Worm (Caenorhabditis elegans) whole organism, L4 larva: Measurements from ENCODE around the gene C31E10.6.
A peak's percentile ranks its signal among the peaks of the same experiment; 100 is the strongest.

Experiments
- D1046.2 ChIP-seq: fragments of 200-800 bp; sonication (Bioruptor generic); IDR thresholded peaks from 2 replicates; pipeline ENCODE4 v1.3.6; 2022; ENCODE audit warnings: missing genetic modification characterization, missing compliant biosample characterization
- F26F4.8 ChIP-seq: fragments of 200-800 bp; sonication (Bioruptor generic); conservative IDR thresholded peaks from 2 replicates; pipeline ENCODE4 v1.3.6; 2022; ENCODE audit warnings: missing genetic modification characterization, missing compliant biosample characterization
- F37D6.2 ChIP-seq: sonication (generic microtip); optimal IDR thresholded peaks from 2 replicates; lab custom pipeline; 2016; ENCODE audit warnings: mild to moderate bottlenecking, missing genetic modification characterization, missing compliant biosample characterization
- Y75B8A.6 ChIP-seq: fragments of 200-800 bp; sonication (Bioruptor generic); IDR thresholded peaks from 2 replicates; pipeline ENCODE4 v1.3.6; 2022; ENCODE audit warnings: missing genetic modification reagents, missing genetic modification characterization, missing compliant biosample characterization
- ceh-20 ChIP-seq: fragments of 200-800 bp; sonication (Bioruptor generic); IDR thresholded peaks from 2 replicates; pipeline ENCODE4 v1.3.6; 2022; ENCODE audit warnings: missing genetic modification reagents, missing genetic modification characterization, missing compliant biosample characterization
- ceh-28 ChIP-seq: fragments of 150-350 bp; optimal IDR thresholded peaks from 2 replicates; lab custom pipeline; 2014; ENCODE audit warnings: missing biosample characterization, missing genetic modification reagents, missing genetic modification characterization
- ceh-32 ChIP-seq: sonication (generic microtip); optimal IDR thresholded peaks from 2 replicates; lab custom pipeline; 2016; ENCODE audit warnings: mild to moderate bottlenecking, missing genetic modification characterization, missing compliant biosample characterization; ENCODE audit not compliant: poor library complexity
- ceh-44 ChIP-seq: fragments of 200-800 bp; sonication (Bioruptor generic); IDR thresholded peaks from 2 replicates; pipeline ENCODE4 v1.3.6; 2022; ENCODE audit warnings: missing genetic modification reagents, missing genetic modification characterization, missing compliant biosample characterization
- ceh-82 ChIP-seq: sonication (generic microtip); optimal IDR thresholded peaks from 2 replicates; lab custom pipeline; 2017; ENCODE audit warnings: missing biosample characterization, missing genetic modification characterization
- ctbp-1 ChIP-seq: fragments of 200-800 bp; sonication (Bioruptor generic); IDR thresholded peaks from 2 replicates; pipeline ENCODE4 v1.3.6; 2022; ENCODE audit warnings: missing genetic modification reagents, missing genetic modification characterization, missing compliant biosample characterization
- daf-16 ChIP-seq, 3 experiments: sonication (generic microtip); optimal IDR thresholded peaks; 2 replicates each; lab custom pipeline; 2016 to 2017; ENCODE audit warnings: missing genetic modification characterization in 3 of 3, missing genetic modification reagents in 3 of 3, mild to moderate bottlenecking in 2 of 3, missing compliant biosample characterization in 2 of 3, missing biosample characterization in 1 of 3, moderate library complexity in 1 of 3
- dmd-9 ChIP-seq: fragments of 200-800 bp; sonication (Bioruptor generic); IDR thresholded peaks from 2 replicates; pipeline ENCODE4 v1.3.6; 2022; ENCODE audit warnings: missing genetic modification reagents, missing genetic modification characterization, missing compliant biosample characterization
- dve-1 ChIP-seq: sonication (generic microtip); optimal IDR thresholded peaks from 2 replicates; lab custom pipeline; 2017; ENCODE audit warnings: antibody characterized with exemption, mild to moderate bottlenecking, missing genetic modification characterization, missing compliant biosample characterization; ENCODE audit not compliant: insufficient read depth
- egl-43 ChIP-seq: fragments of 200-800 bp; sonication (Bioruptor generic); IDR thresholded peaks from 2 replicates; pipeline ENCODE4 v1.3.6; 2022; ENCODE audit warnings: missing genetic modification reagents, missing genetic modification characterization, missing compliant biosample characterization
- fkh-10 ChIP-seq: fragments of 150-350 bp; optimal IDR thresholded peaks from 2 replicates; lab custom pipeline; 2014; ENCODE audit warnings: missing biosample characterization, missing genetic modification reagents, missing genetic modification characterization
- fos-1 ChIP-seq: fragments of 150-350 bp; optimal IDR thresholded peaks from 2 replicates; lab custom pipeline; 2014; ENCODE audit warnings: missing biosample characterization, missing genetic modification characterization
- gei-8 ChIP-seq: fragments of 200-800 bp; sonication (Bioruptor generic); optimal IDR thresholded peaks from 2 replicates; lab custom pipeline; 2018; ENCODE audit warnings: mild to moderate bottlenecking, missing genetic modification characterization, missing compliant biosample characterization
- hlh-11 ChIP-seq: fragments of 200-800 bp; sonication (Bioruptor generic); optimal IDR thresholded peaks from 2 replicates; lab custom pipeline; 2018; ENCODE audit warnings: mild to moderate bottlenecking, missing genetic modification characterization, missing compliant biosample characterization
- hmg-1.1 ChIP-seq: fragments of 200-800 bp; sonication (Bioruptor generic); IDR thresholded peaks from 2 replicates; pipeline ENCODE4 v1.3.6; 2022; ENCODE audit warnings: missing genetic modification reagents, missing genetic modification characterization, missing compliant biosample characterization
- lim-7 ChIP-seq: fragments of 200-800 bp; sonication (Bioruptor generic); IDR thresholded peaks from 2 replicates; pipeline ENCODE4 v1.3.6; 2022; ENCODE audit warnings: missing genetic modification characterization, missing compliant biosample characterization
- lin-15B ChIP-seq: fragments of 150-350 bp; sonication (generic microtip); optimal IDR thresholded peaks from 3 replicates; lab custom pipeline; 2014; ENCODE audit warnings: missing biosample characterization, missing genetic modification characterization
- lin-38 ChIP-seq: fragments of 200-800 bp; sonication (Bioruptor generic); IDR thresholded peaks from 2 replicates; pipeline ENCODE4 v1.3.6; 2022; ENCODE audit warnings: missing genetic modification reagents, missing genetic modification characterization, missing compliant biosample characterization
- lin-39 ChIP-seq: fragments of 150-350 bp; optimal IDR thresholded peaks from 2 replicates; lab custom pipeline; 2014; ENCODE audit warnings: missing biosample characterization, missing genetic modification reagents, missing genetic modification characterization
- lir-3 ChIP-seq: sonication (generic microtip); optimal IDR thresholded peaks from 2 replicates; lab custom pipeline; 2016; ENCODE audit warnings: mild to moderate bottlenecking, missing genetic modification characterization, missing compliant biosample characterization
- lsy-2 ChIP-seq, 2 experiments: fragments of 150-350 bp in 1 of 2; sonication (generic microtip) in 1 of 2; optimal IDR thresholded peaks; 2 replicates each; lab custom pipeline; 2014 to 2017; ENCODE audit warnings: missing biosample characterization in 2 of 2, missing genetic modification characterization in 2 of 2
- mdl-1 ChIP-seq, 2 experiments: fragments of 150-350 bp in 1 of 2; sonication (generic microtip) in 1 of 2; optimal IDR thresholded peaks; 2 replicates each; lab custom pipeline; 2014 to 2017; ENCODE audit warnings: missing biosample characterization in 2 of 2, missing genetic modification characterization in 2 of 2
- mdt-29 ChIP-seq: fragments of 200-800 bp; sonication (Bioruptor generic); IDR thresholded peaks from 2 replicates; pipeline ENCODE4 v1.3.6; 2022; ENCODE audit warnings: missing genetic modification reagents, missing genetic modification characterization, missing compliant biosample characterization
- mep-1 ChIP-seq: fragments of 150-350 bp; sonication (generic microtip); optimal IDR thresholded peaks from 3 replicates; lab custom pipeline; 2014; ENCODE audit warnings: missing biosample characterization, missing genetic modification characterization
- mes-2 ChIP-seq: sonication (generic microtip); optimal IDR thresholded peaks from 2 replicates; lab custom pipeline; 2016; ENCODE audit warnings: missing genotype, mild to moderate bottlenecking, missing genetic modification characterization, missing compliant biosample characterization; ENCODE audit not compliant: poor library complexity, severe bottlenecking
- mxl-2 ChIP-seq: fragments of 200-800 bp; sonication (Bioruptor generic); conservative IDR thresholded peaks from 2 replicates; pipeline ENCODE4 v1.3.6; 2022; ENCODE audit warnings: missing genetic modification reagents, missing genetic modification characterization, missing compliant biosample characterization
- mxl-3 ChIP-seq: fragments of 200-800 bp; sonication (Bioruptor generic); optimal IDR thresholded peaks from 2 replicates; lab custom pipeline; 2018; ENCODE audit warnings: mild to moderate bottlenecking, missing genetic modification characterization, missing compliant biosample characterization
- nhr-111 ChIP-seq: fragments of 200-800 bp; sonication (Bioruptor generic); optimal IDR thresholded peaks from 2 replicates; lab custom pipeline; 2018; ENCODE audit warnings: mild to moderate bottlenecking, missing genetic modification characterization, missing compliant biosample characterization
- nhr-28 ChIP-seq: fragments of 150-350 bp; optimal IDR thresholded peaks from 2 replicates; lab custom pipeline; 2014; ENCODE audit warnings: missing biosample characterization, missing genetic modification characterization
- nhr-76 ChIP-seq: fragments of 150-350 bp; optimal IDR thresholded peaks from 2 replicates; lab custom pipeline; 2014; ENCODE audit warnings: missing biosample characterization, missing genetic modification characterization
- pha-4 ChIP-seq, 2 experiments: fragments of 150-350 bp in 1 of 2; fragments of 200-800 bp in 1 of 2; sonication (Bioruptor generic) in 1 of 2; IDR thresholded peaks in 1 of 2; optimal IDR thresholded peaks in 1 of 2; 2 replicates each; pipeline versions ENCODE4 v1.3.6 to Lab custom; 2014 to 2022; ENCODE audit warnings: missing genetic modification characterization in 2 of 2, missing genetic modification reagents in 2 of 2, missing biosample characterization in 1 of 2, missing compliant biosample characterization in 1 of 2
- php-3 ChIP-seq: fragments of 200-800 bp; sonication (Bioruptor generic); IDR thresholded peaks from 2 replicates; pipeline ENCODE4 v1.3.6; 2022; ENCODE audit warnings: missing genetic modification reagents, missing genetic modification characterization, missing compliant biosample characterization
- rbr-2 ChIP-seq: sonication (generic microtip); optimal IDR thresholded peaks from 2 replicates; lab custom pipeline; 2016; ENCODE audit warnings: missing genotype, missing genetic modification characterization, missing compliant biosample characterization
- set-16 ChIP-seq: fragments of 200-800 bp; sonication (Bioruptor generic); IDR thresholded peaks from 2 replicates; pipeline ENCODE4 v1.3.6; 2022; ENCODE audit warnings: missing genetic modification reagents, missing genetic modification characterization, missing compliant biosample characterization
- skn-1 ChIP-seq: fragments of 150-350 bp; optimal IDR thresholded peaks from 2 replicates; lab custom pipeline; 2014; ENCODE audit warnings: missing biosample characterization, missing genetic modification characterization
- spr-1 ChIP-seq: sonication (generic microtip); optimal IDR thresholded peaks from 2 replicates; lab custom pipeline; 2016; ENCODE audit warnings: mild to moderate bottlenecking, missing genetic modification characterization, missing compliant biosample characterization
- unc-39 ChIP-seq: sonication (generic microtip); optimal IDR thresholded peaks from 2 replicates; lab custom pipeline; 2017; ENCODE audit warnings: missing biosample characterization, missing genetic modification characterization
- unc-62 ChIP-seq, 3 experiments: fragments of 150-350 bp in 1 of 3; sonication (generic microtip); optimal IDR thresholded peaks in 2 of 3; peaks in 1 of 3; 1 replicate in 1 of 3; 2 replicates in 2 of 3; lab custom pipeline; 2014 to 2017; ENCODE audit warnings: missing biosample characterization in 3 of 3, missing genetic modification characterization in 3 of 3, missing genetic modification reagents in 3 of 3, missing genotype in 1 of 3
- vab-7 ChIP-seq: fragments of 200-800 bp; sonication (Bioruptor generic); IDR thresholded peaks from 2 replicates; pipeline ENCODE4 v1.3.6; 2022; ENCODE audit warnings: missing genetic modification reagents, missing genetic modification characterization, missing compliant biosample characterization
- zag-1 ChIP-seq: fragments of 150-350 bp; optimal IDR thresholded peaks from 2 replicates; lab custom pipeline; 2014; ENCODE audit warnings: missing biosample characterization, missing genetic modification characterization
- ztf-11 ChIP-seq: fragments of 150-350 bp; optimal IDR thresholded peaks from 2 replicates; lab custom pipeline; 2014; ENCODE audit warnings: missing biosample characterization, missing genetic modification characterization

The C31E10.6 gene

DNA sequence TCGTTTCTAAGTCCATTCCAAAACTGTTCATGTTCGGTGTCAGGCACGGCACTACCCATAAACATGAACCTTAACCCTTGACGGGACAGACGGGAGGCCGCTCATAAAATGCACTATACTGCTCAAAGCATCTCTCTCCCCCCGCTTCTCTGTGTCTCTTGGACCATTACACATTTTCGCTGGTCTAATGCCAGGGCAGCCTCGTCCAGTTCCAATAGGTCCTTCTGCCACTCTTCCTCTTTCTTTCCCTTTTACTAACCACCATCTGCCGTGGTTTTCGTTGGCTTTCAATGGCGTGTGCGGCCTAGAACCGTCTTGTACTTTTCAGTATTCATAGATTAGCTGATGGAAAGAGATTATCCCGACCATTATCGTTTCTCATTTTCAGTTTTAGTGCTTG is 48.0 kb upstream of the C31E10.6 start:
- TF ChIP-seq D1046.2 (GFP tag; lab: Robert Waterston, UW): no peak
- no peak for TF ChIP-seq ctbp-1
- TF ChIP-seq ceh-20 (GFP tag; lab: Robert Waterston, UW): no peak
- TF ChIP-seq lsy-2 (tag; optimal IDR thresholded peaks at IDR 0.05; lab: Kevin White, UChicago): no peak
- no peak for TF ChIP-seq ceh-82
- TF ChIP-seq skn-1 (tag; lab: Kevin White, UChicago): no peak
- TF ChIP-seq F26F4.8: no peak
- TF ChIP-seq mes-2 (tag; lab: Kevin White, UChicago): peak; percentile 14
- no peak for TF ChIP-seq set-16 (GFP tag; lab: Robert Waterston, UW)
- TF ChIP-seq nhr-76 (tag; lab: Kevin White, UChicago): no peak
- TF ChIP-seq F37D6.2 (tag; lab: Kevin White, UChicago): no peak
- no peak for TF ChIP-seq fos-1
- TF ChIP-seq lin-15B (tag; lab: Kevin White, UChicago): no peak
- TF ChIP-seq unc-39 (tag; lab: Kevin White, UChicago): no peak
- TF ChIP-seq vab-7: no peak
- no peak for TF ChIP-seq mdt-29 (GFP tag; lab: Robert Waterston, UW)
- TF ChIP-seq egl-43 (GFP tag; lab: Robert Waterston, UW): peak; percentile 65
- no peak for TF ChIP-seq ceh-32
- TF ChIP-seq php-3 (GFP tag; lab: Robert Waterston, UW): 0 out of 2 replicates have a peak, but pooled peaks have one; percentile 34
- peak; percentile 47; the same call in 1 of the 2 replicates for TF ChIP-seq hmg-1.1 (GFP tag; lab: Robert Waterston, UW)
- TF ChIP-seq ceh-28: no peak
- no peak for TF ChIP-seq ceh-44 (GFP tag; lab: Robert Waterston, UW)
- no peak for TF ChIP-seq lin-39
- no peak for TF ChIP-seq lin-38 (GFP tag; lab: Robert Waterston, UW)
- TF ChIP-seq unc-62 (GFP tag; optimal IDR thresholded peaks at IDR 0.05 in 1 of 2; lab: Kevin White, UChicago): peak in 1 of 2 experiments; percentile 72
- TF ChIP-seq unc-62 (tag; optimal IDR thresholded peaks at IDR 0.05; lab: Kevin White, UChicago): no peak

DNA sequence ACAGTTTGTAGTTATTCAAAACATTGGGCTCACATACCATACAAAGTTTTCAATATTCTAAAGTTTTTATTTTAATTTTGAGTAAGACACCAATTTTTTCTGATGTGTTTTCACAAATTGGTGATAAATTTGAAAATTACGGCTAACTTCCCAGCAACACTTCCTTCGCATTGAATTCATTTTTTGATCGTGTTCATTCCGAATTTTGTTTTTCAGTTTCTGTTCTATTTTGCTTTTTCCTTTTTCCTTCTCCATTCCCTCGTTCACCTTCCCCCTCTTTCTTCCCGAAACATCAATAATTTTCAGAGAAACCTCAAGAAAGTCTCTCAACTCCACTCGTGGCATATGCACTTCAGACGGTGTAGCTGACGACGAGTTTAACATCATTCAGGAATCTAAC is 47.3 kb upstream of the C31E10.6 start, which contains the start of gene alg-1:
TSS of gene alg-1 (plus strand) at position 301 of the 400 bp plus-strand sequence.
- no peak for TF ChIP-seq daf-16 (GFP tag; optimal IDR thresholded peaks at IDR 0.05; lab: Kevin White, UChicago)
- no peak for TF ChIP-seq daf-16 (tag; optimal IDR thresholded peaks at IDR 0.05; lab: Kevin White, UChicago)
- TF ChIP-seq mxl-3 (GFP tag; lab: Kevin White, UChicago): no peak
- no peak for TF ChIP-seq pha-4 (GFP tag; IDR thresholded peaks at IDR 0.05; lab: Robert Waterston, UW)
- no peak for TF ChIP-seq pha-4 (tag; optimal IDR thresholded peaks at IDR 0.05; lab: Kevin White, UChicago)
- TF ChIP-seq lim-7 (GFP tag; lab: Robert Waterston, UW): no peak
- TF ChIP-seq Y75B8A.6 (GFP tag; lab: Robert Waterston, UW): no peak
- TF ChIP-seq dmd-9 (GFP tag; lab: Robert Waterston, UW): no peak
- no peak for TF ChIP-seq lir-3 (tag; lab: Kevin White, UChicago)
- TF ChIP-seq nhr-111 (GFP tag; lab: Kevin White, UChicago): no peak
- TF ChIP-seq zag-1: no peak

DNA sequence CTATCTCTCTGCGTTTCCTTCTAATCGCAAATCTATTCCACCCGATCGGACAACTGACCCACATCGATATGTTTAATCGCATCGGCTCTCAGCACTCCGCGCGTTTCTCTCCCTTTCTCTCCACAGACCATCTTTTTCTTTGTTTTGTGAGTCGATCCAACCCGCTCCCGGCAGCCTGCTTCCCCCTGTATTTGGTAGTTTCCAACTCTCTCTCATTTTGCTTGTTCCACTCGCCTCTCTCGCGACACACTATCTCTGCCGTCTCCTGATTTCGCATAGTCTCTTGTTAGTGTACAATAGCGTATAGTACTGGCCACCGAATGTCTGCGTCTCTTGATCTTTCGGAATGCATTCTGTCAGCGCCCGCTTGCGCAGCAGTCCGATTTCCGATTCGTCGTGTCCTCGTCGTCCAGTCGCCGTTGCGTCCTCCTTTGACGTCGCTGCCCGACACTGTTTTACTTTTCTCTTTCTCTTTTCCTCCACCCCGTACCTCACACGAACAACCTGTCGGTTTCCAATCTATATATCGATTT is 45.5 kb upstream of the C31E10.6 start:
- TF ChIP-seq unc-62 (GFP tag; optimal IDR thresholded peaks at IDR 0.05 in 1 of 2; lab: Kevin White, UChicago) (peak in 1 of 2 experiments; percentile 72), unc-62 (tag; optimal IDR thresholded peaks at IDR 0.05; lab: Kevin White, UChicago) (no peak), rbr-2 (tag; lab: Kevin White, UChicago) (peak; percentile 33), egl-43 (GFP tag; lab: Robert Waterston, UW) (peak; percentile 47; the same call in 1 of the 2 replicates), mxl-2 (GFP tag; lab: Robert Waterston, UW) (no peak), hmg-1.1 (GFP tag; lab: Robert Waterston, UW) (peak; percentile 57), D1046.2 (GFP tag; lab: Robert Waterston, UW) (0 out of 2 replicates have a peak, but pooled peaks have one; percentile 55), ctbp-1 (no peak), ceh-28 (peak; percentile 51), mdl-1 (tag; optimal IDR thresholded peaks at IDR 0.05; lab: Kevin White, UChicago) (peak in 1 of 2 experiments; percentile 36), mep-1 (peak; percentile 72), nhr-28 (tag; lab: Kevin White, UChicago) (peak; percentile 56), lin-38 (GFP tag; lab: Robert Waterston, UW) (0 out of 2 replicates have a peak, but pooled peaks have one; percentile 21), daf-16 (GFP tag; optimal IDR thresholded peaks at IDR 0.05; lab: Kevin White, UChicago) (no peak), daf-16 (tag; optimal IDR thresholded peaks at IDR 0.05; lab: Kevin White, UChicago) (peak; percentile 39), gei-8 (GFP tag; lab: Kevin White, UChicago) (no peak), fkh-10 (GFP tag; lab: Kevin White, UChicago) (no peak), ztf-11 (no peak), hlh-11 (tag; lab: Kevin White, UChicago) (peak; percentile 81), spr-1 (peak; percentile 23), dve-1 (tag; lab: Kevin White, UChicago) (peak; percentile 64)
